Fruit fly (Drosophila melanogaster) whole organism, embryonic: ENCODE data around the gene Mgat4a.
A peak's percentile ranks its signal among the peaks of the same experiment; 100 is the strongest.

Source experiments
- Atf6 ChIP-seq: fragments of 200-800 bp; sonication (Bioruptor generic); IDR thresholded peaks from 2 replicates; pipeline ENCODE4 v1.3.6; 2022; ENCODE audit warnings: missing biosample characterization, missing genetic modification characterization
- CG12155 ChIP-seq: fragments of 200-800 bp; sonication (Bioruptor generic); optimal IDR thresholded peaks from 3 replicates; lab custom pipeline; 2016; ENCODE audit warnings: missing biosample characterization, missing genetic modification characterization
- CG1233 ChIP-seq: fragments of 200-800 bp; sonication (Bioruptor generic); optimal IDR thresholded peaks from 4 replicates; lab custom pipeline; 2018; ENCODE audit warnings: missing biosample characterization, mild to moderate bottlenecking, missing genetic modification characterization
- CG13296 ChIP-seq: fragments of 200-800 bp; sonication (Bioruptor generic); optimal IDR thresholded peaks from 3 replicates; lab custom pipeline; 2018; ENCODE audit warnings: missing biosample characterization, mild to moderate bottlenecking, missing genetic modification characterization
- CG13624 ChIP-seq: fragments of 200-800 bp; sonication (Bioruptor generic); optimal IDR thresholded peaks from 2 replicates; lab custom pipeline; 2016; ENCODE audit warnings: missing biosample characterization, missing genetic modification characterization
- CG13775 ChIP-seq: fragments of 200-800 bp; sonication (Bioruptor generic); optimal IDR thresholded peaks from 3 replicates; lab custom pipeline; 2017; ENCODE audit warnings: missing biosample characterization, mild to moderate bottlenecking, missing genetic modification characterization
- CG15601 ChIP-seq: fragments of 200-800 bp; sonication (Bioruptor generic); optimal IDR thresholded peaks from 3 replicates; lab custom pipeline; 2019; ENCODE audit warnings: missing biosample characterization, mild to moderate bottlenecking, missing genetic modification characterization, moderate library complexity
- CG16813 ChIP-seq: fragments of 200-800 bp; sonication (Bioruptor generic); IDR thresholded peaks from 3 replicates; pipeline ENCODE4 v1.3.6; 2022; ENCODE audit warnings: missing biosample characterization, missing genetic modification characterization; ENCODE audit not compliant: partially characterized antibody
- CG17385 ChIP-seq: fragments of 200-800 bp; sonication (Bioruptor generic); optimal IDR thresholded peaks from 3 replicates; lab custom pipeline; 2018; ENCODE audit warnings: missing biosample characterization, mild to moderate bottlenecking, missing genetic modification characterization
- CG18476 ChIP-seq: fragments of 200-800 bp; sonication (Bioruptor generic); optimal IDR thresholded peaks from 2 replicates; lab custom pipeline; 2016; ENCODE audit warnings: missing biosample characterization, mild to moderate bottlenecking, missing genetic modification characterization
- CG2199 ChIP-seq: fragments of 200-800 bp; sonication (Bioruptor generic); IDR thresholded peaks from 3 replicates; pipeline ENCODE4 v1.3.6; 2022; ENCODE audit warnings: missing biosample characterization, missing genetic modification characterization
- CG3065 ChIP-seq: fragments of 200-800 bp; sonication (Bioruptor generic); optimal IDR thresholded peaks from 2 replicates; lab custom pipeline; 2016; ENCODE audit warnings: missing biosample characterization, missing genetic modification characterization
- CG6254 ChIP-seq: fragments of 200-800 bp; sonication (Bioruptor generic); optimal IDR thresholded peaks from 3 replicates; lab custom pipeline; 2017; ENCODE audit warnings: mild to moderate bottlenecking, missing biosample characterization, missing genetic modification reagents, missing genetic modification characterization
- CG6854 ChIP-seq: fragments of 200-800 bp; sonication (Bioruptor generic); optimal IDR thresholded peaks from 3 replicates; lab custom pipeline; 2017; ENCODE audit warnings: missing biosample characterization, mild to moderate bottlenecking, missing genetic modification characterization
- CG8388 ChIP-seq: fragments of 200-800 bp; sonication (Bioruptor generic); optimal IDR thresholded peaks from 2 replicates; lab custom pipeline; 2019; ENCODE audit warnings: missing biosample characterization, mild to moderate bottlenecking, missing genetic modification characterization, moderate library complexity
- CG8765 ChIP-seq: fragments of 200-800 bp; sonication (Bioruptor generic); IDR thresholded peaks from 2 replicates; pipeline ENCODE4 v1.3.6; 2022; ENCODE audit warnings: missing biosample characterization, missing genetic modification characterization
- CG9609 ChIP-seq: fragments of 200-800 bp; sonication (Bioruptor generic); optimal IDR thresholded peaks from 3 replicates; lab custom pipeline; 2016; ENCODE audit warnings: missing biosample characterization, missing genetic modification characterization
- CG9797 ChIP-seq: fragments of 200-800 bp; sonication (Bioruptor generic); optimal IDR thresholded peaks from 3 replicates; lab custom pipeline; 2018; ENCODE audit warnings: missing biosample characterization, mild to moderate bottlenecking, missing genetic modification characterization
- CHES-1-like ChIP-seq: fragments of 200-800 bp; sonication (Bioruptor generic); optimal IDR thresholded peaks from 2 replicates; lab custom pipeline; 2016; ENCODE audit warnings: missing biosample characterization, missing genetic modification characterization
- Dp ChIP-seq: fragments of 200-800 bp; sonication (Bioruptor generic); optimal IDR thresholded peaks from 2 replicates; lab custom pipeline; 2018; ENCODE audit warnings: missing biosample characterization, mild to moderate bottlenecking, missing genetic modification characterization, moderate library complexity
- Drgx ChIP-seq: fragments of 200-800 bp; sonication (Bioruptor generic); IDR thresholded peaks from 2 replicates; pipeline ENCODE4 v1.3.6; 2022; ENCODE audit warnings: missing biosample characterization, missing genetic modification characterization
- Elba2 ChIP-seq: fragments of 200-800 bp; sonication (Bioruptor generic); optimal IDR thresholded peaks from 3 replicates; lab custom pipeline; 2016; ENCODE audit warnings: missing biosample characterization, missing genetic modification characterization
- Fer1 ChIP-seq: fragments of 200-800 bp; sonication (Bioruptor generic); optimal IDR thresholded peaks from 2 replicates; lab custom pipeline; 2017; ENCODE audit warnings: missing biosample characterization, mild to moderate bottlenecking, missing genetic modification characterization
- Gsc ChIP-seq: fragments of 200-800 bp; sonication (Bioruptor generic); IDR thresholded peaks from 2 replicates; pipeline ENCODE4 v1.3.6; 2022; ENCODE audit warnings: missing biosample characterization, missing genetic modification characterization
- HmgD ChIP-seq: fragments of 200-800 bp; sonication (Bioruptor generic); optimal IDR thresholded peaks from 3 replicates; lab custom pipeline; 2016; ENCODE audit warnings: missing biosample characterization, missing genetic modification characterization
- HmgZ ChIP-seq: fragments of 200-800 bp; sonication (Bioruptor generic); optimal IDR thresholded peaks from 2 replicates; lab custom pipeline; 2018; ENCODE audit warnings: missing biosample characterization, mild to moderate bottlenecking, missing genetic modification characterization
- Hr3 ChIP-seq: fragments of 200-800 bp; sonication (Bioruptor generic); optimal IDR thresholded peaks from 3 replicates; lab custom pipeline; 2016; ENCODE audit warnings: missing biosample characterization, missing genetic modification characterization
- Hr51 ChIP-seq, 2 experiments: fragments of 200-800 bp; sonication (Bioruptor generic); optimal IDR thresholded peaks; 2 replicates in 1 of 2; 3 replicates in 1 of 2; lab custom pipeline; 2016 to 2018; ENCODE audit warnings: missing biosample characterization in 2 of 2, missing genetic modification characterization in 2 of 2, mild to moderate bottlenecking in 1 of 2, moderate library complexity in 1 of 2
- Med ChIP-seq: fragments of 200-800 bp; sonication (Bioruptor generic); peaks from one replicate; lab custom pipeline; 2016; ENCODE audit warnings: missing biosample characterization, missing genetic modification characterization, mild to moderate bottlenecking, inconsistent platforms, moderate library complexity
- Mes4 ChIP-seq: fragments of 200-800 bp; sonication (Bioruptor generic); optimal IDR thresholded peaks from 2 replicates; lab custom pipeline; 2016; ENCODE audit warnings: missing biosample characterization, missing genetic modification characterization
- Nf-YC ChIP-seq: fragments of 200-800 bp; optimal IDR thresholded peaks from 3 replicates; lab custom pipeline; 2019; ENCODE audit warnings: missing biosample characterization, mild to moderate bottlenecking, missing genetic modification characterization, moderate library complexity
- Opbp ChIP-seq: fragments of 200-800 bp; sonication (Bioruptor generic); IDR thresholded peaks from 3 replicates; pipeline ENCODE4 v1.3.6; 2022; ENCODE audit warnings: missing biosample characterization, missing genetic modification characterization; ENCODE audit not compliant: partially characterized antibody
- Sox100B ChIP-seq: fragments of 200-800 bp; sonication (Bioruptor generic); optimal IDR thresholded peaks from 3 replicates; lab custom pipeline; 2018; ENCODE audit warnings: missing biosample characterization, mild to moderate bottlenecking, missing genetic modification characterization
- btn ChIP-seq: fragments of 200-800 bp; sonication (Bioruptor generic); optimal IDR thresholded peaks from 2 replicates; lab custom pipeline; 2016; ENCODE audit warnings: missing biosample characterization, missing genetic modification characterization
- da ChIP-seq: fragments of 200-800 bp; sonication (Bioruptor generic); optimal IDR thresholded peaks from 2 replicates; lab custom pipeline; 2016; ENCODE audit warnings: missing biosample characterization, missing genetic modification characterization
- danr ChIP-seq: fragments of 200-800 bp; sonication (Bioruptor generic); IDR thresholded peaks from 2 replicates; pipeline ENCODE4 v1.3.6; 2022; ENCODE audit warnings: missing biosample characterization, missing genetic modification characterization
- grn ChIP-seq: fragments of 200-800 bp; sonication (Bioruptor generic); optimal IDR thresholded peaks from 3 replicates; lab custom pipeline; 2017; ENCODE audit warnings: missing biosample characterization, missing genetic modification characterization
- her ChIP-seq: fragments of 200-800 bp; sonication (Bioruptor generic); optimal IDR thresholded peaks from 2 replicates; lab custom pipeline; 2016; ENCODE audit warnings: missing biosample characterization, missing genetic modification characterization
- ken ChIP-seq: fragments of 200-800 bp; sonication (Bioruptor generic); IDR thresholded peaks from 3 replicates; pipeline ENCODE4 v1.3.6; 2022; ENCODE audit warnings: missing biosample characterization, missing genetic modification characterization
- nerfin-1 ChIP-seq: fragments of 200-800 bp; sonication (Bioruptor generic); optimal IDR thresholded peaks from 3 replicates; lab custom pipeline; 2019; ENCODE audit warnings: missing biosample characterization, mild to moderate bottlenecking, missing genetic modification characterization, moderate library complexity
- org-1 ChIP-seq: fragments of 200-800 bp; sonication (Bioruptor generic); optimal IDR thresholded peaks from 2 replicates; lab custom pipeline; 2017; ENCODE audit warnings: missing biosample characterization, missing genetic modification characterization
- pzg ChIP-seq: fragments of 200-800 bp; sonication (Bioruptor generic); optimal IDR thresholded peaks from 3 replicates; lab custom pipeline; 2018; ENCODE audit warnings: missing biosample characterization, mild to moderate bottlenecking, missing genetic modification characterization, moderate library complexity
- ranshi ChIP-seq: fragments of 200-800 bp; sonication (Bioruptor generic); IDR thresholded peaks from 2 replicates; pipeline ENCODE4 v1.3.6; 2022; ENCODE audit warnings: missing biosample characterization, missing genetic modification characterization
- tap ChIP-seq: fragments of 200-800 bp; optimal IDR thresholded peaks from 3 replicates; lab custom pipeline; 2019; ENCODE audit warnings: missing biosample characterization, mild to moderate bottlenecking, missing genetic modification characterization, moderate library complexity
- tin ChIP-seq: fragments of 200-800 bp; sonication (Bioruptor generic); optimal IDR thresholded peaks from 3 replicates; lab custom pipeline; 2016; ENCODE audit warnings: missing biosample characterization, missing genetic modification characterization
- trh ChIP-seq: fragments of 200-800 bp; sonication (Bioruptor generic); optimal IDR thresholded peaks from 2 replicates; lab custom pipeline; 2016; ENCODE audit warnings: missing biosample characterization, missing genetic modification characterization
- twi ChIP-seq: fragments of 200-800 bp; optimal IDR thresholded peaks from 2 replicates; lab custom pipeline; 2019; ENCODE audit warnings: missing biosample characterization, mild to moderate bottlenecking, missing genetic modification characterization, moderate library complexity
- vnd ChIP-seq: fragments of 200-800 bp; sonication (Bioruptor generic); IDR thresholded peaks from 3 replicates; pipeline ENCODE4 v1.3.6; 2022; ENCODE audit warnings: missing biosample characterization, missing genetic modification characterization; ENCODE audit not compliant: partially characterized antibody
- zf30C ChIP-seq: fragments of 200-800 bp; sonication (Bioruptor generic); optimal IDR thresholded peaks from 3 replicates; lab custom pipeline; 2018; ENCODE audit warnings: missing biosample characterization, mild to moderate bottlenecking, missing genetic modification characterization

The Mgat4a gene

dm6 chr3L:14756724-14757463, 4.9 kb upstream of the Mgat4a start (continued):
- 0 out of 3 replicates have a peak, but pooled peaks have one; percentile 33 for TF ChIP-seq Opbp (GFP tag; lab: Robert Waterston, UW)
- peak; percentile 74 for TF ChIP-seq Sox100B
- TF ChIP-seq HmgZ (tag; lab: Kevin White, UChicago) = peak; percentile 92
- TF ChIP-seq Nf-YC (tag; lab: Kevin White, UChicago) = peak; percentile 57
- TF ChIP-seq tin (GFP tag; lab: Kevin White, UChicago) = peak; percentile 89
- TF ChIP-seq CG13775 (GFP tag; lab: Kevin White, UChicago) = peak; percentile 87
- TF ChIP-seq CG3065 (GFP tag; lab: Kevin White, UChicago) = peak; percentile 43
- peak; percentile 85 for TF ChIP-seq CG18476 (GFP tag; lab: Kevin White, UChicago)
- peak; percentile 91 for TF ChIP-seq ken (GFP tag; lab: Robert Waterston, UW)
- peak; percentile 49 for TF ChIP-seq twi (tag; lab: Kevin White, UChicago)
- peak; percentile 31 for TF ChIP-seq CG15601 (tag; lab: Kevin White, UChicago)
- peak; percentile 98 for TF ChIP-seq Med (GFP tag; lab: Kevin White, UChicago)
- peak; percentile 63 for TF ChIP-seq da (GFP tag; lab: Kevin White, UChicago)
- peak; percentile 19 for TF ChIP-seq pzg (GFP tag; lab: Kevin White, UChicago)
- TF ChIP-seq CHES-1-like = peak; percentile 94
- TF ChIP-seq danr = 0 out of 2 replicates have a peak, but pooled peaks have one; percentile 57
- TF ChIP-seq Hr3 (GFP tag; lab: Kevin White, UChicago) = peak; percentile 84
- TF ChIP-seq CG1233 (GFP tag; lab: Kevin White, UChicago) = peak; percentile 80
- TF ChIP-seq CG17385 (GFP tag; lab: Kevin White, UChicago) = peak; percentile 97
- no peak for TF ChIP-seq grn (GFP tag; lab: Kevin White, UChicago)
- TF ChIP-seq CG9609 (GFP tag; lab: Kevin White, UChicago) = peak; percentile 95
- peak; percentile 81 for TF ChIP-seq HmgD (GFP tag; lab: Kevin White, UChicago)
- no peak; the same call in 2 of the 3 replicates for TF ChIP-seq CG16813 (GFP tag; lab: Robert Waterston, UW)
- TF ChIP-seq CG13624 (GFP tag; lab: Kevin White, UChicago) = peak; percentile 93
- peak; percentile 11 for TF ChIP-seq Dp (GFP tag; lab: Kevin White, UChicago)
- peak; percentile 91 for TF ChIP-seq CG12155 (GFP tag; lab: Kevin White, UChicago)
- TF ChIP-seq Atf6 (GFP tag; lab: Robert Waterston, UW) = peak; percentile 95
- peak; percentile 93 for TF ChIP-seq her (GFP tag; lab: Kevin White, UChicago)
- peak; percentile 38; the same call in 1 of the 3 replicates for TF ChIP-seq CG2199 (GFP tag; lab: Robert Waterston, UW)
- TF ChIP-seq org-1 (GFP tag; lab: Kevin White, UChicago) = peak; percentile 84
- TF ChIP-seq Elba2 (GFP tag; lab: Kevin White, UChicago) = peak; percentile 12
- peak; percentile 90 for TF ChIP-seq Fer1 (GFP tag; lab: Kevin White, UChicago)
- TF ChIP-seq CG13296 (GFP tag; lab: Kevin White, UChicago) = peak; percentile 72
- peak; percentile 88 for TF ChIP-seq ranshi
- TF ChIP-seq Gsc (GFP tag; lab: Robert Waterston, UW) = no peak; the same call in 1 of the 2 replicates
- TF ChIP-seq Mes4 = peak; percentile 83
- peak; percentile 80 to 88 for TF ChIP-seq Hr51 (GFP tag; optimal IDR thresholded peaks at IDR 0.05; lab: Kevin White, UChicago)
- peak; percentile 67 for TF ChIP-seq trh
- TF ChIP-seq vnd (GFP tag; lab: Robert Waterston, UW) = no peak
- peak; percentile 73 for TF ChIP-seq btn (GFP tag; lab: Kevin White, UChicago)
- TF ChIP-seq nerfin-1 (tag; lab: Kevin White, UChicago) = peak; percentile 59
- peak; percentile 20 for TF ChIP-seq zf30C (GFP tag; lab: Kevin White, UChicago)
- TF ChIP-seq CG6254 (GFP tag; lab: Kevin White, UChicago) = peak; percentile 70
- TF ChIP-seq CG8388 (GFP tag; lab: Kevin White, UChicago) = peak; percentile 75
- peak; percentile 78 for TF ChIP-seq CG6854 (GFP tag; lab: Kevin White, UChicago)
- peak; percentile 84 for TF ChIP-seq CG8765
- TF ChIP-seq Drgx (GFP tag; lab: Robert Waterston, UW) = peak; percentile 95
- TF ChIP-seq CG9797 (GFP tag; lab: Kevin White, UChicago) = no peak
- peak; percentile 54 for TF ChIP-seq tap (tag; lab: Kevin White, UChicago)
